Fruit fly (Drosophila melanogaster) whole organism, embryonic: ENCODE results near the gene Cyp4d1.
A peak's percentile ranks its signal among the peaks of the same experiment; 100 is the strongest.

Experiments
- Asciz ChIP-seq: fragments of 200-800 bp; sonication (Bioruptor generic); optimal IDR thresholded peaks from 2 replicates; lab custom pipeline; 2017; ENCODE audit warnings: missing biosample characterization, mild to moderate bottlenecking, missing genetic modification characterization, missing genetic modification reagents
- BEAF-32 ChIP-seq: fragments of 200-800 bp; sonication (Bioruptor generic); optimal IDR thresholded peaks from 3 replicates; lab custom pipeline; 2017; ENCODE audit warnings: missing biosample characterization, missing genetic modification characterization, mild to moderate bottlenecking, moderate library complexity, missing genetic modification reagents
- CG13296 ChIP-seq: fragments of 200-800 bp; sonication (Bioruptor generic); optimal IDR thresholded peaks from 3 replicates; lab custom pipeline; 2018; ENCODE audit warnings: missing biosample characterization, mild to moderate bottlenecking, missing genetic modification characterization
- CG15601 ChIP-seq: fragments of 200-800 bp; sonication (Bioruptor generic); optimal IDR thresholded peaks from 3 replicates; lab custom pipeline; 2019; ENCODE audit warnings: missing biosample characterization, mild to moderate bottlenecking, missing genetic modification characterization, moderate library complexity
- CG2129 ChIP-seq: fragments of 200-800 bp; sonication (Bioruptor generic); IDR thresholded peaks from 2 replicates; pipeline ENCODE4 v1.3.6; 2022; ENCODE audit warnings: missing biosample characterization, missing genetic modification characterization; ENCODE audit not compliant: partially characterized antibody
- CG32532 ChIP-seq: fragments of 200-800 bp; sonication (Bioruptor generic); IDR thresholded peaks from 2 replicates; pipeline ENCODE4 v1.3.6; 2022; ENCODE audit warnings: missing biosample characterization, missing genetic modification characterization
- CG3281 ChIP-seq: fragments of 200-800 bp; sonication (Bioruptor generic); optimal IDR thresholded peaks from 3 replicates; lab custom pipeline; 2017; ENCODE audit warnings: missing biosample characterization, mild to moderate bottlenecking, missing genetic modification characterization
- CG33213 ChIP-seq: fragments of 200-800 bp; sonication (Bioruptor generic); optimal IDR thresholded peaks from 3 replicates; lab custom pipeline; 2016; ENCODE audit warnings: missing biosample characterization, missing genetic modification characterization
- CG33557 ChIP-seq: fragments of 200-800 bp; sonication (Bioruptor generic); optimal IDR thresholded peaks from 2 replicates; lab custom pipeline; 2019; ENCODE audit warnings: missing biosample characterization, mild to moderate bottlenecking, missing genetic modification characterization, moderate library complexity
- CG5180 ChIP-seq: fragments of 200-800 bp; sonication (Bioruptor generic); optimal IDR thresholded peaks from 3 replicates; lab custom pipeline; 2017; ENCODE audit warnings: missing biosample characterization, missing genetic modification characterization, mild to moderate bottlenecking, moderate library complexity, missing genetic modification reagents
- CG6272 ChIP-seq: fragments of 200-800 bp; sonication (Bioruptor generic); IDR thresholded peaks from 2 replicates; pipeline ENCODE4 v1.3.6; 2022; ENCODE audit warnings: missing biosample characterization, missing genetic modification characterization
- CG6654 ChIP-seq: fragments of 200-800 bp; sonication (Bioruptor generic); optimal IDR thresholded peaks from 2 replicates; lab custom pipeline; 2017; ENCODE audit warnings: missing biosample characterization, mild to moderate bottlenecking, missing genetic modification characterization
- CG6791 ChIP-seq: fragments of 200-800 bp; sonication (Bioruptor generic); IDR thresholded peaks from 3 replicates; pipeline ENCODE4 v1.3.6; 2022; ENCODE audit warnings: missing biosample characterization, missing genetic modification characterization; ENCODE audit not compliant: partially characterized antibody
- CG7928 ChIP-seq: fragments of 200-800 bp; sonication (Bioruptor generic); optimal IDR thresholded peaks from 2 replicates; lab custom pipeline; 2017; ENCODE audit warnings: missing biosample characterization, mild to moderate bottlenecking, missing genetic modification characterization
- CG8290 ChIP-seq, 3 experiments: fragments of 200-800 bp; sonication (Bioruptor generic); optimal IDR thresholded peaks; 2 replicates each; lab custom pipeline; 2016 to 2019; ENCODE audit warnings: missing biosample characterization in 3 of 3, missing genetic modification characterization in 3 of 3, mild to moderate bottlenecking in 2 of 3, moderate library complexity in 1 of 3
- CG8359 ChIP-seq: fragments of 200-800 bp; sonication (Bioruptor generic); optimal IDR thresholded peaks from 2 replicates; lab custom pipeline; 2017; ENCODE audit warnings: missing biosample characterization, mild to moderate bottlenecking, missing genetic modification characterization, borderline replicate concordance
- Fer2 ChIP-seq: fragments of 200-800 bp; sonication (Bioruptor generic); optimal IDR thresholded peaks from 2 replicates; lab custom pipeline; 2018; ENCODE audit warnings: missing biosample characterization, mild to moderate bottlenecking, missing genetic modification characterization, moderate library complexity
- HLH3B ChIP-seq: fragments of 200-800 bp; sonication (Bioruptor generic); IDR thresholded peaks from 2 replicates; pipeline ENCODE4 v1.3.6; 2022; ENCODE audit warnings: missing biosample characterization, missing genetic modification characterization
- HLH4C ChIP-seq: fragments of 200-800 bp; sonication (Bioruptor generic); IDR thresholded peaks from 3 replicates; pipeline ENCODE4 v1.3.6; 2022; ENCODE audit warnings: missing biosample characterization, missing genetic modification characterization; ENCODE audit not compliant: partially characterized antibody
- Hr78 ChIP-seq, 2 experiments: fragments of 200-800 bp in 1 of 2; fragments of >200 bp in 1 of 2; sonication (Bioruptor generic) in 1 of 2; optimal IDR thresholded peaks; 2 replicates each; lab custom pipeline; 2017 to 2019; ENCODE audit warnings: missing biosample characterization in 2 of 2, missing genetic modification characterization in 2 of 2, mild to moderate bottlenecking in 1 of 2, moderate library complexity in 1 of 2
- Med ChIP-seq: fragments of 200-800 bp; sonication (Bioruptor generic); peaks from one replicate; lab custom pipeline; 2016; ENCODE audit warnings: missing biosample characterization, missing genetic modification characterization, mild to moderate bottlenecking, inconsistent platforms, moderate library complexity
- NFAT ChIP-seq: fragments of 200-800 bp; sonication (Bioruptor generic); IDR thresholded peaks from 2 replicates; pipeline ENCODE4 v1.3.6; 2022; ENCODE audit warnings: missing biosample characterization, missing genetic modification characterization
- NK7.1 ChIP-seq: fragments of 200-800 bp; sonication (Bioruptor generic); optimal IDR thresholded peaks from 3 replicates; lab custom pipeline; 2016; ENCODE audit warnings: missing biosample characterization, missing genetic modification characterization
- Neu2 ChIP-seq: fragments of 200-800 bp; sonication (Bioruptor generic); optimal IDR thresholded peaks from 3 replicates; lab custom pipeline; 2016; ENCODE audit warnings: missing biosample characterization, missing genetic modification characterization, borderline replicate concordance
- Nf-YB ChIP-seq: fragments of 200-800 bp; sonication (Bioruptor generic); optimal IDR thresholded peaks from 3 replicates; lab custom pipeline; 2019; ENCODE audit warnings: missing biosample characterization, mild to moderate bottlenecking, missing genetic modification characterization, moderate library complexity
- Nf-YC ChIP-seq: fragments of 200-800 bp; optimal IDR thresholded peaks from 3 replicates; lab custom pipeline; 2019; ENCODE audit warnings: missing biosample characterization, mild to moderate bottlenecking, missing genetic modification characterization, moderate library complexity
- Oaz ChIP-seq: fragments of 200-800 bp; sonication (Bioruptor generic); IDR thresholded peaks from 2 replicates; pipeline ENCODE4 v1.3.6; 2022; ENCODE audit warnings: missing biosample characterization, missing genetic modification characterization
- Poxn ChIP-seq: fragments of 200-800 bp; sonication (Bioruptor generic); IDR thresholded peaks from 2 replicates; pipeline ENCODE4 v1.3.6; 2022; ENCODE audit warnings: missing biosample characterization, missing genetic modification characterization
- Rfx ChIP-seq: fragments of 200-800 bp; sonication (Bioruptor generic); IDR thresholded peaks from 2 replicates; pipeline ENCODE4 v1.3.6; 2022; ENCODE audit warnings: missing biosample characterization, missing genetic modification characterization
- Six4 ChIP-seq: fragments of 200-800 bp; sonication (Bioruptor generic); optimal IDR thresholded peaks from 2 replicates; lab custom pipeline; 2016; ENCODE audit warnings: missing biosample characterization, missing genetic modification characterization
- Trl ChIP-seq, 3 experiments: fragments of >200 bp in 2 of 3; fragments of 200-800 bp in 1 of 3; sonication (Bioruptor generic) in 1 of 3; optimal IDR thresholded peaks; 2 replicates in 1 of 3; 3 replicates in 2 of 3; lab custom pipeline; 2016 to 2017; ENCODE audit warnings: missing biosample characterization in 1 of 3, missing genetic modification characterization in 1 of 3
- abd-A ChIP-seq: fragments of 200-800 bp; sonication (Bioruptor generic); optimal IDR thresholded peaks from 3 replicates; lab custom pipeline; 2019; ENCODE audit warnings: missing biosample characterization, mild to moderate bottlenecking, missing genetic modification characterization, moderate library complexity
- disco-r ChIP-seq: fragments of 200-800 bp; sonication (Bioruptor generic); optimal IDR thresholded peaks from 2 replicates; lab custom pipeline; 2016; ENCODE audit warnings: missing biosample characterization, missing genetic modification characterization
- fru ChIP-seq: fragments of >200 bp; optimal IDR thresholded peaks from 2 replicates; lab custom pipeline; 2017
- gem ChIP-seq: fragments of 200-800 bp; sonication (Bioruptor generic); optimal IDR thresholded peaks from 2 replicates; lab custom pipeline; 2019; ENCODE audit warnings: missing biosample characterization, mild to moderate bottlenecking, missing genetic modification characterization, moderate library complexity
- gt ChIP-seq: fragments of 200-800 bp; sonication (Bioruptor generic); IDR thresholded peaks from 2 replicates; pipeline ENCODE4 v1.3.6; 2022; ENCODE audit warnings: missing biosample characterization, missing genetic modification characterization
- lilli ChIP-seq: fragments of 200-800 bp; sonication (Bioruptor generic); optimal IDR thresholded peaks from 3 replicates; lab custom pipeline; 2016; ENCODE audit warnings: missing biosample characterization, missing genetic modification characterization
- mld ChIP-seq: fragments of 200-800 bp; sonication (Bioruptor generic); IDR thresholded peaks from 3 replicates; pipeline ENCODE4 v1.3.6; 2022; ENCODE audit warnings: missing biosample characterization, missing genetic modification characterization; ENCODE audit not compliant: partially characterized antibody
- otp ChIP-seq: fragments of 200-800 bp; sonication (Bioruptor generic); IDR thresholded peaks from 3 replicates; pipeline ENCODE4, ENCODE4 v1.3.6; 2022; ENCODE audit warnings: missing biosample characterization, missing genetic modification characterization
- pnt ChIP-seq: fragments of 200-800 bp; sonication (Bioruptor generic); optimal IDR thresholded peaks from 3 replicates; lab custom pipeline; 2016; ENCODE audit warnings: missing biosample characterization, missing genetic modification characterization
- pzg ChIP-seq: fragments of 200-800 bp; sonication (Bioruptor generic); optimal IDR thresholded peaks from 3 replicates; lab custom pipeline; 2018; ENCODE audit warnings: missing biosample characterization, mild to moderate bottlenecking, missing genetic modification characterization, moderate library complexity
- row ChIP-seq: fragments of 200-800 bp; sonication (Bioruptor generic); IDR thresholded peaks from 3 replicates; pipeline ENCODE4 v1.3.6; 2022; ENCODE audit warnings: missing biosample characterization, missing genetic modification characterization
- sd ChIP-seq: fragments of 200-800 bp; sonication (Bioruptor generic); optimal IDR thresholded peaks from 3 replicates; lab custom pipeline; 2018; ENCODE audit warnings: missing biosample characterization, mild to moderate bottlenecking, missing genetic modification characterization, moderate library complexity
- seq ChIP-seq: fragments of 200-800 bp; sonication (Bioruptor generic); IDR thresholded peaks from 2 replicates; pipeline ENCODE4 v1.3.6; 2022; ENCODE audit warnings: missing biosample characterization, missing genetic modification characterization
- sug ChIP-seq: fragments of 200-800 bp; optimal IDR thresholded peaks from 2 replicates; lab custom pipeline; 2019; ENCODE audit warnings: missing biosample characterization, mild to moderate bottlenecking, missing genetic modification characterization, moderate library complexity
- ttk ChIP-seq: fragments of 200-800 bp; sonication (Bioruptor generic); IDR thresholded peaks from 2 replicates; pipeline ENCODE4 v2.1.2; 2022; ENCODE audit warnings: missing biosample characterization, missing genetic modification characterization
- wek ChIP-seq: fragments of 200-800 bp; sonication (Bioruptor generic); optimal IDR thresholded peaks from 3 replicates; lab custom pipeline; 2018; ENCODE audit warnings: missing biosample characterization, mild to moderate bottlenecking, missing genetic modification characterization, moderate library complexity

The Cyp4d1 gene

DNA sequence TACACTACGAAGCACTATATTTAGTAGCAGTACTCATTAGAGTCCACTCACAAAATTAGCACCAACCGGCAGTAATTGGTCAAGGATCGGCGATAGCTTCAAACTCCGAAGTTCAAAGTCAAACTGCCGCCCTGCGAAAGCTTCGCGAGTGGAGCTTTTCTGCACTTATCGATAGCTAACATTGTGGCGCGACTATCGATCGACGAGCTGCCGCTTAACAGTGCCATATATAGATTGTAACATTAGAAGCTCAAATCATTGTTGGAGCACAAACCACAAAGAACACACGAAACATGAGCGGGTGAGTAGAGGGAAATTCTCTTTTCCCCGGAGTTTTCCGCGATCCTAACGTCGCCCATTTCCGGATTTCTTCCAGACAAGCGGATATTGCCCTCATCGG, 16.9 kb downstream of the Cyp4d1 start, which contains the start of gene Pgd (continued):
- TF ChIP-seq CG15601 (tag; lab: Kevin White, UChicago) (no peak), fru (lab: Kevin White, UChicago) (no peak), HLH3B (no peak), lilli (GFP tag; lab: Kevin White, UChicago) (no peak), pnt (no peak), Med (peak; percentile 49), NK7.1 (GFP tag; lab: Kevin White, UChicago) (no peak), row (no peak), gem (tag; lab: Kevin White, UChicago) (no peak), Neu2 (GFP tag; lab: Kevin White, UChicago) (no peak), CG6272 (GFP tag; lab: Robert Waterston, UW) (no peak), abd-A (tag; lab: Kevin White, UChicago) (no peak), BEAF-32 (GFP tag; lab: Kevin White, UChicago) (peak; percentile 71), HLH4C (GFP tag; lab: Robert Waterston, UW) (peak; percentile 51; the same call in 2 of the 3 replicates), CG5180 (GFP tag; lab: Kevin White, UChicago) (no peak), gt (no peak)

DNA sequence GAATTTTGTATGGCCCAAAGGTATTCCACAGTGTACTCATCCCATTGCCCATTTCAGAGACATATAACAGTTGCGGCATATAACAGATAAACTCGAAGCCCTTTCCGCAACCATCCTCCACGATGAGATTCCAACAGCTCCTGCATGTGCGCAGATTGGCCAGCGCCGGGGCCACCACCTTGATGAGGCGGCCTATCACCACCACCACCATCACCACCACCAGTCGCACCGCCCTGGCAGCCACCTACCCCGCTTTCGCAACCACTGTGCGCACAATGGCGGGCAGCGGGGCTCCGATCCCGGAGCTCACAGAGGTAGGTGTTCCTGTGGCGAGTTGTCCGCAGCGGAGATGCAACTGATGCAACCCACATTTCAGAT, 19.1 kb downstream of the Cyp4d1 start:
- TF ChIP-seq CG32532 (GFP tag; lab: Robert Waterston, UW) (no peak), CG6791 (no peak), Nf-YB (GFP tag; lab: Kevin White, UChicago) (peak; percentile 94), Rfx (GFP tag; lab: Robert Waterston, UW) (no peak), CG8290 (GFP tag; optimal IDR thresholded peaks at IDR 0.05; lab: Kevin White, UChicago) (no peak), CG8290 (tag; optimal IDR thresholded peaks at IDR 0.05; lab: Kevin White, UChicago) (no peak), CG33213 (GFP tag; lab: Kevin White, UChicago) (no peak), seq (GFP tag; lab: Robert Waterston, UW) (peak; percentile 47; the same call in 1 of the 2 replicates), NFAT (GFP tag; lab: Robert Waterston, UW) (no peak), Hr78 (GFP tag; optimal IDR thresholded peaks at IDR 0.05; lab: Kevin White, UChicago) (no peak), mld (GFP tag; lab: Robert Waterston, UW) (no peak), CG13296 (no peak), Six4 (GFP tag; lab: Kevin White, UChicago) (no peak), Poxn (GFP tag; lab: Robert Waterston, UW) (no peak), Fer2 (tag; lab: Kevin White, UChicago) (no peak), CG33557 (GFP tag; lab: Kevin White, UChicago) (no peak), sug (no peak), Nf-YC (tag; lab: Kevin White, UChicago) (peak; percentile 94)
- TF ChIP-seq, all 482 proteins: peak for 3

DNA sequence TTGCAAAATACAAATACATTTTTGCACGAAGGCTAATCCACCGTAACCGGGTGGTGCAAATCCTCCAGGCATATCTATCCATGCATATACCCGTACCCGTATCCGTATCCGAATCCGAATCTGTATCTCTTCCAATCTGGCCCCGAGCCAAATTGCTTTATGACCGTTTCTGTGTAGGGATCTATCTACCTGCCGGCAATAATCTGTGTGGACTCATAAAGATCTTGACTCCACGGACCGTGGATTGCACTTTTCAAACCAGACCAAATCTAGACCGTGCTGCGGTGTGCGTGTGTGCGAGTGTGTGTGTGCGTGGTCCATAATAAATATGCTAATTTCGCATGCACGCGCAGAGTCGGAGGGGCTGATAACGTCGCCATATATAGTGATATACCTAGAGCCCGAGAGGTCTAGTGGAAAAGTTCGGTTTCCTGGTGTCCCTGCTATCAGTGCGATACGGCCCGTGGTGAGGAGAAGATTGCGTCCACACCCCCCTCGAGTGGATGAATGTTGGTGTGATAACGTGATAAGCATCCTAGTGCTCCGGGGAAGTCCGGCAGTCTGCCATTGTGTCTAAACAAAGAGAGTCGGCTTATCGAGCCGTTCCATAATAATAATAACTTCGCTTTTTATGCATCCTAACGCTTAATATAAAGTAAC, 19.6 kb downstream of the Cyp4d1 start:
- TF ChIP-seq CG2129 (GFP tag; lab: Robert Waterston, UW) (no peak), pzg (GFP tag; lab: Kevin White, UChicago) (no peak), sug (peak; percentile 60), otp (GFP tag; lab: Robert Waterston, UW) (no peak), CG6654 (GFP tag; lab: Kevin White, UChicago) (no peak), disco-r (no peak), Trl (optimal IDR thresholded peaks at IDR 0.05; lab: Kevin White, UChicago) (no peak), Trl (GFP tag; optimal IDR thresholded peaks at IDR 0.05; lab: Kevin White, UChicago) (no peak), CG8359 (no peak), Asciz (GFP tag; lab: Kevin White, UChicago) (no peak), sd (tag; lab: Kevin White, UChicago) (peak; percentile 11), CG7928 (GFP tag; lab: Kevin White, UChicago) (no peak), ttk (GFP tag; lab: Robert Waterston, UW) (no peak), seq (GFP tag; lab: Robert Waterston, UW) (no peak), CG3281 (no peak), wek (no peak), Oaz (no peak)
